Worm (Caenorhabditis elegans) whole organism, L3 larva: ENCODE measurements around the gene sri-47.

ENCODE experiments used
- ZK546.5 ChIP-seq: sonication (generic microtip); optimal IDR thresholded peaks from 2 replicates; lab custom pipeline; 2017; ENCODE audit warnings: missing biosample characterization, missing genetic modification characterization
- egl-27 ChIP-seq: sonication (generic microtip); optimal IDR thresholded peaks from 4 replicates; lab custom pipeline; 2017; ENCODE audit warnings: missing biosample characterization, missing genetic modification reagents, missing genetic modification characterization
- fkh-10 ChIP-seq: sonication (generic microtip); optimal IDR thresholded peaks from 2 replicates; lab custom pipeline; 2017; ENCODE audit warnings: missing biosample characterization, missing genetic modification reagents, missing genetic modification characterization
- nhr-237 ChIP-seq: fragments of 150-350 bp; optimal IDR thresholded peaks from 2 replicates; lab custom pipeline; 2014; ENCODE audit warnings: missing biosample characterization, missing genetic modification characterization
- nhr-25 ChIP-seq: sonication (generic microtip); optimal IDR thresholded peaks from 2 replicates; lab custom pipeline; 2017; ENCODE audit warnings: missing biosample characterization, missing genetic modification characterization
- nhr-77 ChIP-seq: fragments of 150-350 bp; optimal IDR thresholded peaks from 2 replicates; lab custom pipeline; 2014; ENCODE audit warnings: missing biosample characterization, missing genetic modification characterization
- pha-4 ChIP-seq: fragments of 150-350 bp; optimal IDR thresholded peaks from 2 replicates; lab custom pipeline; 2014; ENCODE audit warnings: missing biosample characterization, missing genetic modification reagents, missing genetic modification characterization
- unc-62 ChIP-seq: fragments of 150-350 bp; sonication (generic microtip); optimal IDR thresholded peaks from 4 replicates; lab custom pipeline; 2014; ENCODE audit warnings: missing biosample characterization, missing genetic modification reagents, missing genetic modification characterization

ce11 chrII:2695079-2695478, 38.4 kb downstream of the sri-47 start:
- no peak for TF ChIP-seq pha-4 (tag; lab: Kevin White, UChicago)
- TF ChIP-seq ZK546.5 = no peak
- TF ChIP-seq nhr-237 = no peak
- no peak for TF ChIP-seq nhr-77 (tag; lab: Kevin White, UChicago)
- no peak for TF ChIP-seq unc-62 (GFP tag; lab: Kevin White, UChicago)
- TF ChIP-seq egl-27 (tag; lab: Kevin White, UChicago) = no peak
- TF ChIP-seq fkh-10 (GFP tag; lab: Kevin White, UChicago) = peak; percentile 56
- TF ChIP-seq nhr-25 (tag; lab: Kevin White, UChicago) = no peak
